Worm (Caenorhabditis elegans): Measurements from ENCODE around the gene Y43F8B.25.

The Y43F8B.25 gene

DNA sequence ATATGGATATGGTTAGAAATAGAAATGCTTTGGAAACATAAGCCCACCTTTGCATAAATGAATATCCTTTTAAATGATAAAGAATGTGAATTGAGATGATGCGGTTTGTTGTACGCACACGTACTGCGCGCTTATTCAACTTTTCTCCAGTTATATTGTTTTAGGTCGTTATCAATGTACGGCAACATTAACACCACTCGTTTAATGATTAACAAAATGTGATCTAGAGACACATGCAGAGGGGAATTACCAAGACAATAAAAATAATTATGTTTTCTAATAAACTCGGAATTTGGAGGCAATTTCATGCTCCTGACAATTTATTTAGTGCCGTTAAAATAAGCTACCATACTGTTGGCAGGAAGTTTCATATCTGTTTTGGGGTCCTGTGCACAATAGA is 17.3 kb upstream of the Y43F8B.25 start, which contains the start of gene M04C3.1:
M04C3.1 (minus strand) TSS at position 164 of the 400 bp plus-strand sequence.
- TF ChIP-seq pha-2 (tag; optimal IDR thresholded peaks at IDR 0.05) (no peak), fkh-6 (tag; optimal IDR thresholded peaks at IDR 0.05) (no peak), npax-4 (tag; optimal IDR thresholded peaks at IDR 0.05) (no peak), tbx-2 (tag; optimal IDR thresholded peaks at IDR 0.05) (no peak), madf-2 (tag; optimal IDR thresholded peaks at IDR 0.05) (no peak)

DNA sequence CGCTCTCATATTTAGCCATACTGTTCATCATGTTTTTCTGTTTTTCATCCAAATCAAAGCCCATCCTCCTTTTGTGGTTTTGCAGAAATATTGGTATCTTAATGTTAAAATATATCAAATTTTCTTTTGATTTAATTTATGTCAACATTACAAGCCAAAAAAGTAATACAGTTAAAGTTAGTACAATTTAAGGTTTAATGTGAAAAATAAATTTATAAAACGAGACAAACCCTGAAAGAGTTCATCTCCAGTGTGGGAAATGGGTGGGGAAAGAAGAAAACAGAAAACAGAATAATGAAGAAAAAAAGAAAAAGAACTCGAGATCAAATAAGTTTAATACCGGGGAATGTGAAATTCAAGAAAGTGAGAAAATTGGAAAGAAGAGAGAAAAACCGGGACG is 13.9 kb upstream of the Y43F8B.25 start, which contains the start of gene M04C3.2:
M04C3.2 (minus strand) TSS at position 101 of the 400 bp plus-strand sequence.
- TF ChIP-seq ahr-1 (tag; optimal IDR thresholded peaks at IDR 0.05) (no peak), pros-1 (tag; optimal IDR thresholded peaks at IDR 0.05) (no peak), ceh-14 (tag; optimal IDR thresholded peaks at IDR 0.05) (no peak), lim-6 (tag; optimal IDR thresholded peaks at IDR 0.05) (no peak)

DNA sequence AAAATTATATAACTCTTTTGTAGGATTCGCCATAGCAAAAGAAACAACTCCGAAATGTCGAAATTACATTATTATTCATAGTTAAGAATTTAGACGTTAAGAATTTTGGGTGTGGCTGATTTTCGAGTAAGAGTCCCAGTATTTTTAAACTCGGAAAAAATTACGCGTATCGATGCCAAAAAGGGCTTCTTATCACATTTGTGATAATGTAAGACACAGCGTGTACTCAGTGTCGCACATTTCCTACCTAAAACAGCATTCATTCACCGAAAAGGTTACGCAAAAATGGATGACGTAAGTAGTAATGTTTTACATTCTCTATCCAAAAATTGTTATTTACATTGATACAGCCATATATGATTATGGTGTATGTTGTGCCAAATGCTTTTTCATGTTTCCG is 13.2 kb upstream of the Y43F8B.25 start, which contains the start of gene M04C3.5:
M04C3.5 (plus strand) TSS at position 190 of the 400 bp plus-strand sequence.
- TF ChIP-seq mec-3 (tag; optimal IDR thresholded peaks at IDR 0.05; ENCODE audit: borderline replicate concordance) (no peak), elt-2 (tag; optimal IDR thresholded peaks at IDR 0.05) (peak; percentile 8)

DNA sequence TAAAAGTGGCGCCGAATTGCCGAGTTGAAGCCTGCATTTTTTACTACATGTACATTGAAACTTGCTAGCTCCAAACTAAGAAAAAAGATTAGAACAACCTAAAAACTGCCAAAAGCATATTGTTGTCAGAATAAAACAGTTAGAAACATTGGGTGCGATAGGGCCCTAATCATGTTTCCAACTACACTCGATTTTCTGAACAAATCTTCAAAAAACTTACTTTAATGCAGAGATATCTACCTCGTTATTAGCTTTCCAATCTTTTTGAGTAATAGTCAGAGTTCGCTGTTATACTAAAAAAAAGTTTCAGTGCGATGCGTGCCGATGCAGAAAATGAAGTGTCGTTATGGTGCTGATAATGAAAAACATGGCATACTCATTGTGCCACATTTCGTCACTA is 7.1 kb upstream of the Y43F8B.25 start, which contains the start of the genes Y43F8B.13 and Y43F8B.14:
Y43F8B.13 (plus strand) TSS at position 301 of the 400 bp plus-strand sequence.
Y43F8B.14 (minus strand) TSS at position 322 of the 400 bp plus-strand sequence.
- no peak for TF ChIP-seq tbx-7 (tag; optimal IDR thresholded peaks at IDR 0.05)
- TF ChIP-seq pag-3 (tag; optimal IDR thresholded peaks at IDR 0.05; ENCODE audit: borderline replicate concordance), result no peak
- no peak for TF ChIP-seq sdc-2 (tag; optimal IDR thresholded peaks at IDR 0.05)
- TF ChIP-seq K02D7.2 (tag; optimal IDR thresholded peaks at IDR 0.05), result no peak
- no peak for TF ChIP-seq nfya-1 (tag; optimal IDR thresholded peaks at IDR 0.05)
- no peak for TF ChIP-seq dmd-4 (tag; optimal IDR thresholded peaks at IDR 0.05; ENCODE audit: borderline replicate concordance)
- TF ChIP-seq eyg-1 (tag; optimal IDR thresholded peaks at IDR 0.05), result no peak
- no peak for TF ChIP-seq ceh-30 (tag; optimal IDR thresholded peaks at IDR 0.05)
- no peak for TF ChIP-seq ceh-31 (tag; optimal IDR thresholded peaks at IDR 0.05)
- no peak for TF ChIP-seq pha-2 (tag; optimal IDR thresholded peaks at IDR 0.05)
- TF ChIP-seq ceh-9 (tag; optimal IDR thresholded peaks at IDR 0.05), result no peak
- TF ChIP-seq F13H6.1 (tag; optimal IDR thresholded peaks at IDR 0.05), result no peak
- no peak for TF ChIP-seq lim-6 (tag; optimal IDR thresholded peaks at IDR 0.05)
- no peak for TF ChIP-seq unc-3 (GFP tag; conservative IDR thresholded peaks at IDR 0.05)
- no peak for TF ChIP-seq unc-3 (tag; optimal IDR thresholded peaks at IDR 0.05)
- TF ChIP-seq ahr-1 (tag; optimal IDR thresholded peaks at IDR 0.05), result no peak
- no peak for TF ChIP-seq ceh-6 (GFP tag; optimal IDR thresholded peaks at IDR 0.05)
- no peak for TF ChIP-seq pat-9 (tag; optimal IDR thresholded peaks at IDR 0.05)
- TF ChIP-seq sox-2 (GFP tag; IDR thresholded peaks at IDR 0.05), result no peak
- no peak for TF ChIP-seq madf-2 (tag; optimal IDR thresholded peaks at IDR 0.05)

DNA sequence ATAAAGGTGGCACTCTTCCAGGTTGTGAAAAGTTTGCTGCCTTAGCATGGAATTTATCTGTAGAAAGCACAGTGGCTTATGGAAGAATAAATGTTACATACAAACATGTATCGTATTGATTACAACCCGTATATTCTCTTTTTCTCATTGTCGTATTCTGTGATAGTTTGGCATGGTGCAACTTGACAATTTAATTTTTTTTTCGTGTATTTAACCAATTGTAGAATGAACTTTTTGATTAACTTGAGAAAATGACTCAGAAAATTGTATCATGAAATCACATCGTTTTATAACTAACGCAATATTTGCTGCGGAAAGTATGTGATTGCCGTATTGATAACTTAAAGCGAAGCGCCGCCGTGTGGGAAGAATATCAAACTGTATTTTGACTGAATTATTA is 5.6 kb upstream of the Y43F8B.25 start, which contains the start of gene Y43F8B.24:
Y43F8B.24 (plus strand) TSS at position 301 of the 400 bp plus-strand sequence.
- TF ChIP-seq hlh-30 (tag; optimal IDR thresholded peaks at IDR 0.05; ENCODE audit: insufficient read depth), result no peak
- TF ChIP-seq ceh-45 (GFP tag; IDR thresholded peaks at IDR 0.05), result no peak
- no peak for TF ChIP-seq ref-2 (tag; optimal IDR thresholded peaks at IDR 0.05)
- no peak for TF ChIP-seq odd-2 (tag; optimal IDR thresholded peaks at IDR 0.05)
- no peak for TF ChIP-seq lin-11 (tag; optimal IDR thresholded peaks at IDR 0.05)

ce11 chrV:19462020-19462419 is 692 bp upstream of the Y43F8B.25 start, which contains the start of gene Y43F8B.15:
Gene Y43F8B.15 (minus strand): TSS chrV:19462120.
- TF ChIP-seq elt-4 (tag; optimal IDR thresholded peaks at IDR 0.05) (no peak), dmd-4 (tag; optimal IDR thresholded peaks at IDR 0.05; ENCODE audit: borderline replicate concordance) (no peak), ttx-3 (tag; optimal IDR thresholded peaks at IDR 0.05) (no peak), hlh-13 (GFP tag; optimal IDR thresholded peaks at IDR 0.05) (no peak), K09A11.1 (tag; optimal IDR thresholded peaks at IDR 0.05; ENCODE audit: insufficient read depth) (no peak), hlh-6 (tag; optimal IDR thresholded peaks at IDR 0.05) (no peak), ceh-34 (tag; optimal IDR thresholded peaks at IDR 0.05) (no peak), pha-2 (tag; optimal IDR thresholded peaks at IDR 0.05) (no peak), ceh-31 (tag; optimal IDR thresholded peaks at IDR 0.05) (no peak), T23F11.4 (GFP tag; optimal IDR thresholded peaks at IDR 0.05) (no peak), fkh-6 (tag; optimal IDR thresholded peaks at IDR 0.05) (no peak), elt-2 (tag; optimal IDR thresholded peaks at IDR 0.05) (no peak)

All from whole organism, late embryonic.